Worm (Caenorhabditis elegans) whole organism, early embryonic: Measurements from ENCODE around the gene B0416.4.

ENCODE experiments used
- flt-1 ChIP-seq: fragments of 200-800 bp; sonication (Bioruptor generic); IDR thresholded peaks from 2 replicates; pipeline ENCODE4 v1.3.6; 2022; ENCODE audit warnings: missing genetic modification characterization, missing compliant biosample characterization
- scrt-1 ChIP-seq: fragments of 200-800 bp; sonication (Bioruptor generic); IDR thresholded peaks from 2 replicates; pipeline ENCODE4 v1.3.6; 2022; ENCODE audit warnings: missing genetic modification characterization, missing compliant biosample characterization

DNA sequence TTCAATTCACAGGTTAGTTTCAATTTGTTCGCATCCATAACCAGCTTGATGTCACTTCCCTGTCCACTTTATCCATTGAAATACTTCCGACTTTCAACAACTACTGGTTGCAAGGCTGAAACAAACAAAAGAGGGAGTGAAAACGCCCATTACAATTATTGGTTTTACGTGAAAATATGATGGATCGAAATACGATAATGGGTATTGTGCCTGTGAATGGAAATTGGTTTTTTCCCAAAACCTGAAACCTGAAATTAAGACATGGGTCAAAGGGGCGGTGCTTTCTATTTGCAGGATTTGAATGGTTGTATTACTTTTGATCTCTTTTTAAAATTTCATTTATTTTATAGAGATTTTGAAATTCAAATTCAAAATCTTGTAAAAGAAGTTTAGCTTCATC, 20.1 kb downstream of the B0416.4 start, which contains the start of gene B0416.2:
- TF ChIP-seq scrt-1, result no peak
- no peak for TF ChIP-seq flt-1 (GFP tag; lab: Robert Waterston, UW)
